Worm (Caenorhabditis elegans) whole organism, L4/young adult: ENCODE data around the gene ZK380.6.

ENCODE experiments used
- W03F9.2 ChIP-seq: fragments of 150-350 bp; optimal IDR thresholded peaks from 2 replicates; lab custom pipeline; 2014; ENCODE audit warnings: missing biosample characterization, missing genetic modification characterization
- dao-5 ChIP-seq: sonication (generic microtip); optimal IDR thresholded peaks from 2 replicates; lab custom pipeline; 2016; ENCODE audit warnings: missing genotype, missing genetic modification characterization, moderate library complexity, missing compliant biosample characterization
- him-1 ChIP-seq: sonication (generic microtip); optimal IDR thresholded peaks from 2 replicates; lab custom pipeline; 2016; ENCODE audit warnings: missing genotype, missing genetic modification reagents, missing genetic modification characterization, missing compliant biosample characterization

DNA sequence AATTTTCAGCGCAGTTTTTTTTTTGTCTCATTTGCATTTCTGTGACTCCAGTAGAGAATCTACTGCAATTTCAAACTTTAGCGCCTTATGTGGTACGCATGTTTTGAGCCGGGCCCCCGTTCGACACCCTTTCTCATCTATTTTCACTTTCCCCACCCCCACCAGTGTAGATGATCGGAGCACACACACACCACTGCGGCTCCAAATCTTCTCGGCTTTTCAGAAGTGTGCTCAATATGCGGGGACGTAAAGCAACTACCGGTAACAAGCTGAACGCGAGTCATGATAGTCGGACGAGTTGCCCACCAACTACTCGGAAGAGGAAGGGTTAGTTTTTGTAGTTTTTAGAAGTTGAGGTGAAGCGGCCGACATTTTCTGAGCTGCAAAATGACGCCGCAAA is 41.3 kb upstream of the ZK380.6 start:
- TF ChIP-seq dao-5 (tag; lab: Kevin White, UChicago): no peak
- no peak for TF ChIP-seq him-1 (tag; lab: Kevin White, UChicago)
- TF ChIP-seq W03F9.2 (tag; lab: Kevin White, UChicago): no peak
